Worm (Caenorhabditis elegans) whole organism, L1 larva: ENCODE results near the gene B0280.2.

Experiments used
- C04F5.9 ChIP-seq: sonication (generic microtip); optimal IDR thresholded peaks from 2 replicates; lab custom pipeline; 2016; ENCODE audit warnings: missing genetic modification characterization, missing compliant biosample characterization
- C16A3.4 ChIP-seq: fragments of 150-350 bp; optimal IDR thresholded peaks from 2 replicates; lab custom pipeline; 2014; ENCODE audit warnings: missing biosample characterization, missing genetic modification characterization
- F16B12.6 ChIP-seq: fragments of 150-350 bp; optimal IDR thresholded peaks from 2 replicates; lab custom pipeline; 2014; ENCODE audit warnings: missing biosample characterization, missing genetic modification characterization
- ama-1 ChIP-seq: fragments of 150-350 bp; optimal IDR thresholded peaks from 2 replicates; lab custom pipeline; 2014
- blmp-1 ChIP-seq: fragments of 150-350 bp; optimal IDR thresholded peaks from 2 replicates; lab custom pipeline; 2014; ENCODE audit warnings: missing biosample characterization, missing genetic modification characterization
- ceh-63 ChIP-seq: fragments of 200-800 bp; sonication (Bioruptor generic); optimal IDR thresholded peaks from 2 replicates; lab custom pipeline; 2018; ENCODE audit warnings: mild to moderate bottlenecking, missing genetic modification characterization, missing compliant biosample characterization
- ceh-90 ChIP-seq: sonication (generic microtip); optimal IDR thresholded peaks from 2 replicates; lab custom pipeline; 2016; ENCODE audit warnings: missing genetic modification characterization, missing compliant biosample characterization
- ces-1 ChIP-seq: fragments of 150-350 bp; optimal IDR thresholded peaks from 2 replicates; lab custom pipeline; 2014; ENCODE audit warnings: missing biosample characterization, missing genetic modification reagents, missing genetic modification characterization
- dpl-1 ChIP-seq, 3 experiments: fragments of 150-350 bp in 2 of 3; sonication (generic microtip) in 1 of 3; optimal IDR thresholded peaks; 2 replicates each; lab custom pipeline; 2014 to 2017; ENCODE audit warnings: missing biosample characterization in 3 of 3, missing genetic modification characterization in 3 of 3, missing genetic modification reagents in 3 of 3
- efl-1 ChIP-seq, 4 experiments: fragments of 150-350 bp; optimal IDR thresholded peaks in 3 of 4; peaks in 1 of 4; 1 replicate in 1 of 4; 2 replicates in 3 of 4; lab custom pipeline; 2014; ENCODE audit warnings: missing biosample characterization in 2 of 4, missing genetic modification characterization in 2 of 4, missing genetic modification reagents in 2 of 4
- ets-5 ChIP-seq: fragments of 200-800 bp; sonication (Bioruptor generic); IDR thresholded peaks from 2 replicates; pipeline ENCODE4 v1.3.6; 2022; ENCODE audit warnings: missing genetic modification characterization, missing compliant biosample characterization
- fkh-10 ChIP-seq: sonication (generic microtip); optimal IDR thresholded peaks from 2 replicates; lab custom pipeline; 2017; ENCODE audit warnings: missing biosample characterization, missing genetic modification reagents, missing genetic modification characterization
- fkh-4 ChIP-seq: sonication (generic microtip); optimal IDR thresholded peaks from 2 replicates; lab custom pipeline; 2016; ENCODE audit warnings: missing compliant biosample characterization, missing genetic modification characterization, borderline replicate concordance
- fkh-8 ChIP-seq: sonication (generic microtip); optimal IDR thresholded peaks from 2 replicates; lab custom pipeline; 2016; ENCODE audit warnings: mild to moderate bottlenecking, missing genetic modification characterization, missing compliant biosample characterization
- fos-1 ChIP-seq: fragments of 150-350 bp; optimal IDR thresholded peaks from 2 replicates; lab custom pipeline; 2014; ENCODE audit warnings: missing biosample characterization, missing genetic modification characterization
- hlh-17 ChIP-seq: fragments of 200-800 bp; sonication (Bioruptor generic); optimal IDR thresholded peaks from 2 replicates; lab custom pipeline; 2018; ENCODE audit warnings: missing genetic modification characterization, mild to moderate bottlenecking, missing compliant biosample characterization, moderate library complexity, borderline replicate concordance
- hpl-2 ChIP-seq: fragments of 150-350 bp; optimal IDR thresholded peaks from 2 replicates; lab custom pipeline; 2014; ENCODE audit warnings: missing biosample characterization, missing genetic modification reagents, missing genetic modification characterization
- lin-13 ChIP-seq: fragments of 150-350 bp; optimal IDR thresholded peaks from 2 replicates; lab custom pipeline; 2014; ENCODE audit warnings: missing biosample characterization, missing genetic modification reagents, missing genetic modification characterization
- lin-14 ChIP-seq: fragments of 200-800 bp; sonication (Bioruptor generic); optimal IDR thresholded peaks from 2 replicates; lab custom pipeline; 2018; ENCODE audit warnings: mild to moderate bottlenecking, missing genetic modification characterization, moderate library complexity, missing compliant biosample characterization
- lin-35 ChIP-seq, 2 experiments: fragments of 150-350 bp; optimal IDR thresholded peaks; 2 replicates each; lab custom pipeline; 2014; ENCODE audit warnings: missing biosample characterization in 2 of 2, missing genetic modification characterization in 2 of 2, missing genetic modification reagents in 2 of 2
- lin-39 ChIP-seq: fragments of 150-350 bp; optimal IDR thresholded peaks from 2 replicates; lab custom pipeline; 2014; ENCODE audit warnings: missing biosample characterization, missing genetic modification reagents, missing genetic modification characterization
- lir-3 ChIP-seq: sonication (generic microtip); optimal IDR thresholded peaks from 2 replicates; lab custom pipeline; 2016; ENCODE audit warnings: mild to moderate bottlenecking, missing genetic modification characterization, moderate library complexity, missing compliant biosample characterization; ENCODE audit not compliant: poor library complexity
- lsy-2 ChIP-seq, 2 experiments: fragments of 150-350 bp; optimal IDR thresholded peaks; 2 replicates each; lab custom pipeline; 2014; ENCODE audit warnings: missing biosample characterization in 2 of 2, missing genetic modification characterization in 2 of 2
- mdl-1 ChIP-seq, 2 experiments: fragments of 150-350 bp; optimal IDR thresholded peaks; 2 replicates each; lab custom pipeline; 2014 to 2017; ENCODE audit warnings: missing biosample characterization in 2 of 2, missing genetic modification characterization in 2 of 2, inconsistent platforms in 1 of 2
- mef-2 ChIP-seq: fragments of 150-350 bp; optimal IDR thresholded peaks from 2 replicates; lab custom pipeline; 2014; ENCODE audit warnings: missing biosample characterization, missing genetic modification characterization
- nhr-237 ChIP-seq: fragments of 150-350 bp; optimal IDR thresholded peaks from 2 replicates; lab custom pipeline; 2014; ENCODE audit warnings: missing biosample characterization, missing genetic modification characterization
- nhr-28 ChIP-seq: fragments of 150-350 bp; optimal IDR thresholded peaks from 2 replicates; lab custom pipeline; 2014; ENCODE audit warnings: missing biosample characterization, missing genetic modification characterization
- nhr-47 ChIP-seq: sonication (generic microtip); optimal IDR thresholded peaks from 2 replicates; lab custom pipeline; 2016; ENCODE audit warnings: mild to moderate bottlenecking, missing genetic modification characterization, moderate library complexity, missing compliant biosample characterization
- nhr-71 ChIP-seq: sonication (generic microtip); optimal IDR thresholded peaks from 2 replicates; lab custom pipeline; 2016; ENCODE audit warnings: mild to moderate bottlenecking, missing genetic modification characterization, moderate library complexity, missing compliant biosample characterization
- nhr-76 ChIP-seq: sonication (generic microtip); optimal IDR thresholded peaks from 2 replicates; lab custom pipeline; 2017; ENCODE audit warnings: missing biosample characterization, missing genetic modification characterization
- nhr-84 ChIP-seq: sonication (generic microtip); optimal IDR thresholded peaks from 2 replicates; lab custom pipeline; 2017; ENCODE audit warnings: missing biosample characterization, missing genetic modification characterization
- nhr-85 ChIP-seq: sonication (generic microtip); peaks from one replicate; lab custom pipeline; 2016; ENCODE audit warnings: missing genetic modification characterization, inconsistent platforms, missing compliant biosample characterization
- pax-3 ChIP-seq: fragments of 200-800 bp; sonication (Bioruptor generic); optimal IDR thresholded peaks from 2 replicates; lab custom pipeline; 2018; ENCODE audit warnings: mild to moderate bottlenecking, missing genetic modification characterization, moderate library complexity, missing compliant biosample characterization
- pqm-1 ChIP-seq: sonication (generic microtip); optimal IDR thresholded peaks from 3 replicates; lab custom pipeline; 2017; ENCODE audit warnings: missing biosample characterization, missing genetic modification characterization
- rnt-1 ChIP-seq: sonication (generic microtip); optimal IDR thresholded peaks from 2 replicates; lab custom pipeline; 2016; ENCODE audit warnings: mild to moderate bottlenecking, missing genetic modification characterization, moderate library complexity, missing compliant biosample characterization
- snpc-4 ChIP-seq: fragments of 150-350 bp; optimal IDR thresholded peaks from 2 replicates; lab custom pipeline; 2014; ENCODE audit warnings: missing biosample characterization, missing genetic modification characterization
- snu-23 ChIP-seq: sonication (generic microtip); optimal IDR thresholded peaks from 2 replicates; lab custom pipeline; 2016; ENCODE audit warnings: missing genetic modification characterization, missing compliant biosample characterization
- sox-4 ChIP-seq: sonication (generic microtip); optimal IDR thresholded peaks from 2 replicates; lab custom pipeline; 2016; ENCODE audit warnings: missing genetic modification characterization, missing compliant biosample characterization
- sptf-1 ChIP-seq: fragments of 150-350 bp; optimal IDR thresholded peaks from 2 replicates; lab custom pipeline; 2014; ENCODE audit warnings: missing biosample characterization, missing genetic modification characterization
- sup-37 ChIP-seq: fragments of 200-800 bp; sonication (Bioruptor generic); optimal IDR thresholded peaks from 2 replicates; lab custom pipeline; 2018; ENCODE audit warnings: mild to moderate bottlenecking, missing genetic modification characterization, missing compliant biosample characterization
- swsn-7 ChIP-seq: sonication (generic microtip); optimal IDR thresholded peaks from 2 replicates; lab custom pipeline; 2016; ENCODE audit warnings: missing genetic modification characterization, missing compliant biosample characterization
- tlp-1 ChIP-seq: fragments of 150-350 bp; optimal IDR thresholded peaks from 2 replicates; lab custom pipeline; 2014; ENCODE audit warnings: missing biosample characterization, missing genetic modification characterization
- unc-30 ChIP-seq: sonication (generic microtip); optimal IDR thresholded peaks from 2 replicates; lab custom pipeline; 2017; ENCODE audit warnings: missing biosample characterization, missing genetic modification characterization
- unc-86 ChIP-seq: sonication (generic microtip); optimal IDR thresholded peaks from 2 replicates; lab custom pipeline; 2016; ENCODE audit warnings: missing genetic modification characterization, missing compliant biosample characterization
- unc-98 ChIP-seq: fragments of 200-800 bp; sonication (Bioruptor generic); IDR thresholded peaks from 2 replicates; pipeline ENCODE4 v1.3.6; 2022; ENCODE audit warnings: missing genetic modification characterization, missing compliant biosample characterization
- xbp-1 ChIP-seq: sonication (generic microtip); optimal IDR thresholded peaks from 2 replicates; lab custom pipeline; 2016; ENCODE audit warnings: missing genetic modification characterization, missing compliant biosample characterization
- zag-1 ChIP-seq: fragments of 150-350 bp; optimal IDR thresholded peaks from 2 replicates; lab custom pipeline; 2014; ENCODE audit warnings: missing biosample characterization, missing genetic modification characterization
- zip-4 ChIP-seq: fragments of 200-800 bp; sonication (Bioruptor generic); optimal IDR thresholded peaks from 2 replicates; lab custom pipeline; 2018; ENCODE audit warnings: mild to moderate bottlenecking, missing genetic modification characterization, moderate library complexity, missing compliant biosample characterization
- ztf-11 ChIP-seq, 2 experiments: sonication (generic microtip); optimal IDR thresholded peaks; 2 replicates each; lab custom pipeline; 2016 to 2017; ENCODE audit warnings: missing genetic modification characterization in 2 of 2, missing biosample characterization in 1 of 2, missing compliant biosample characterization in 1 of 2
- ztf-4 ChIP-seq: fragments of 150-350 bp; optimal IDR thresholded peaks from 2 replicates; lab custom pipeline; 2014; ENCODE audit warnings: missing biosample characterization, missing genetic modification characterization

The B0280.2 gene

DNA sequence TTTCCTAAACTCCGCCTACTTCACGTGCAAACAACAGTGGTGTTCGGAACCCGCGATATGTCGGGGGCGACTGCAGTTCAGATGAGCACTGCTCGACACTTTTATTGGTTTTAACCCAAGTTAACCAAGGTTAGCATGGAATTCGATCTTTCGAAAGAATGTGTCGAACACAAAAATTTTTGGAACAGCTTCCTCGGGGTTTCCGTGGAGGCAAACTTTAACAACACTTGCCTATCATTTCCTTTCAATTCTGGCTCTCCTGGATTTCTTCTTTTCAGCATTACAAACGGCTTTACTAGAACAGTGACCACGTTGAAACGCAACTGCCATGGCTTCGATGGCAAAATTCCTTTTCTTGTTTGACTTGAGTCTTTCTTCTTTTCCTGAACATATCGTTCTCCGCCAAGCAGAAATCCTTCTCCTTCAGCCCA is 16.8 kb downstream of the B0280.2 start (continued):
- TF ChIP-seq hpl-2 (GFP tag; lab: Kevin White, UChicago) (peak; percentile 47), ces-1 (GFP tag; lab: Kevin White, UChicago) (no peak), nhr-85 (tag; lab: Kevin White, UChicago) (peak; percentile 14), ets-5 (GFP tag; lab: Robert Waterston, UW) (no peak), sox-4 (tag; lab: Kevin White, UChicago) (no peak), mdl-1 (tag; optimal IDR thresholded peaks at IDR 0.05; lab: Kevin White, UChicago) (no peak), snpc-4 (tag; lab: Kevin White, UChicago) (peak; percentile 97), nhr-71 (tag; lab: Kevin White, UChicago) (peak; percentile 74), dpl-1 (GFP tag; optimal IDR thresholded peaks at IDR 0.05; lab: Kevin White, UChicago) (peak in 1 of 3 experiments; percentile 23), swsn-7 (tag; lab: Kevin White, UChicago) (peak; percentile 45), xbp-1 (no peak), lsy-2 (tag; optimal IDR thresholded peaks at IDR 0.05; lab: Kevin White, UChicago) (peak; percentile 3 to 15), snu-23 (GFP tag; lab: Kevin White, UChicago) (peak; percentile 32), unc-86 (tag; lab: Kevin White, UChicago) (no peak), lin-39 (tag; lab: Kevin White, UChicago) (peak; percentile 50), nhr-84 (tag; lab: Kevin White, UChicago) (no peak)

DNA sequence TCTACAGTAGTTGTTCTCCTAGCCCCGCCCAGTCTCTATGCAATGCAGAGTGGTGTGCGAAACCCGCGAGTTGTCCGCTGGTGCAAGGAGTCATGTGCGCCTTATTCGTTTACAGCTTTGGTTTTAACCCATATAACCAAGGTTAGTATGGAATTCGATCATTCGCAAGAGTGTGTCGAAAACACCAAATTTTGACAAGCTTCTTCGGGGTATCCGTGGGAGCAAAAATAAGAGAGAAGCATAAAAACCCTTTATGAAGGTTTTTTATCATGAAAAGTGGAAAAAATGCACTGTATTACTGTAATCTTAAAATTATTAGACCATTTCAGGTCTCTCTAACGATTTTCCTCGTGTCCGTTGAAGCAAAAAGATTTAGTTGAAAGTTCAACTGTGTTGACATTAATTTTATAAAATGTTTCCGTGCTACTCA is 17.7 kb downstream of the B0280.2 start:
- TF ChIP-seq swsn-7 (tag; lab: Kevin White, UChicago) (peak; percentile 56), nhr-237 (tag; lab: Kevin White, UChicago) (no peak), zip-4 (peak; percentile 32), lin-14 (peak; percentile 35), unc-86 (tag; lab: Kevin White, UChicago) (no peak), ama-1 (lab: Kevin White, UChicago) (peak; percentile 42), ztf-11 (tag; optimal IDR thresholded peaks at IDR 0.05; lab: Kevin White, UChicago) (no peak), ztf-4 (no peak), F16B12.6 (tag; lab: Kevin White, UChicago) (no peak), fkh-8 (no peak), dpl-1 (GFP tag; optimal IDR thresholded peaks at IDR 0.05; lab: Kevin White, UChicago) (no peak), tlp-1 (tag; lab: Kevin White, UChicago) (no peak), mdl-1 (tag; optimal IDR thresholded peaks at IDR 0.05; lab: Kevin White, UChicago) (no peak), nhr-84 (tag; lab: Kevin White, UChicago) (no peak), rnt-1 (tag; lab: Kevin White, UChicago) (peak; percentile 33), nhr-76 (tag; lab: Kevin White, UChicago) (no peak), lir-3 (tag; lab: Kevin White, UChicago) (no peak), ces-1 (GFP tag; lab: Kevin White, UChicago) (no peak), nhr-85 (tag; lab: Kevin White, UChicago) (peak; percentile 74), efl-1 (optimal IDR thresholded peaks at IDR 0.05; lab: Kevin White, UChicago) (peak in 1 of 2 experiments; percentile 41), efl-1 (GFP tag; optimal IDR thresholded peaks at IDR 0.05 in 1 of 2; lab: Kevin White, UChicago) (peak in 1 of 2 experiments; percentile 50), C16A3.4 (tag; lab: Kevin White, UChicago) (no peak), pqm-1 (tag; lab: Kevin White, UChicago) (no peak), pax-3 (tag; lab: Kevin White, UChicago) (no peak), lsy-2 (tag; optimal IDR thresholded peaks at IDR 0.05; lab: Kevin White, UChicago) (peak in 1 of 2 experiments; percentile 30), fos-1 (tag; lab: Kevin White, UChicago) (no peak), lin-39 (tag; lab: Kevin White, UChicago) (peak; percentile 17), nhr-28 (no peak), hlh-17 (GFP tag; lab: Kevin White, UChicago) (no peak), unc-98 (GFP tag; lab: Robert Waterston, UW) (no peak), zag-1 (tag; lab: Kevin White, UChicago) (no peak), fkh-4 (tag; lab: Kevin White, UChicago) (no peak), ceh-63 (GFP tag; lab: Kevin White, UChicago) (no peak), C04F5.9 (tag; lab: Kevin White, UChicago) (no peak), nhr-47 (tag; lab: Kevin White, UChicago) (peak; percentile 74), mef-2 (tag; lab: Kevin White, UChicago) (no peak), ceh-90 (no peak), unc-30 (tag; lab: Kevin White, UChicago) (no peak), sptf-1 (no peak), blmp-1 (no peak), fkh-10 (GFP tag; lab: Kevin White, UChicago) (no peak), lin-35 (GFP tag; optimal IDR thresholded peaks at IDR 0.05; lab: Kevin White, UChicago) (no peak), lin-13 (no peak), sup-37 (GFP tag; lab: Kevin White, UChicago) (no peak), hpl-2 (GFP tag; lab: Kevin White, UChicago) (no peak)
